Worm (Caenorhabditis elegans) whole organism, mixed stage, embryonic: ENCODE results near the gene C03E10.3.

ENCODE experiments used
- ces-1 ChIP-seq: fragments of 150-350 bp; optimal IDR thresholded peaks from 2 replicates; lab custom pipeline; 2014; ENCODE audit warnings: missing biosample characterization, missing genetic modification reagents, missing genetic modification characterization
- flh-1 ChIP-seq: fragments of 200-800 bp; sonication (Bioruptor generic); optimal IDR thresholded peaks from 2 replicates; lab custom pipeline; 2018; ENCODE audit warnings: mild to moderate bottlenecking, missing genetic modification characterization, moderate library complexity, missing compliant biosample characterization
- lin-13 ChIP-seq: fragments of 150-350 bp; optimal IDR thresholded peaks from 2 replicates; lab custom pipeline; 2014; ENCODE audit warnings: missing biosample characterization, missing genetic modification characterization
- lsy-2 ChIP-seq: fragments of 150-350 bp; optimal IDR thresholded peaks from 2 replicates; lab custom pipeline; 2014; ENCODE audit warnings: missing biosample characterization, missing genetic modification characterization
- mep-1 ChIP-seq: fragments of 150-350 bp; optimal IDR thresholded peaks from 2 replicates; lab custom pipeline; 2017; ENCODE audit warnings: missing biosample characterization, missing genetic modification reagents, missing genetic modification characterization, inconsistent platforms
- nhr-12 ChIP-seq: fragments of 150-350 bp; optimal IDR thresholded peaks from 2 replicates; lab custom pipeline; 2014; ENCODE audit warnings: missing biosample characterization, missing genetic modification characterization
- nhr-76 ChIP-seq: sonication (generic microtip); optimal IDR thresholded peaks from 2 replicates; lab custom pipeline; 2017; ENCODE audit warnings: missing biosample characterization, missing genetic modification characterization
- snpc-4 ChIP-seq: fragments of 150-350 bp; optimal IDR thresholded peaks from 2 replicates; lab custom pipeline; 2014; ENCODE audit warnings: missing biosample characterization, missing genetic modification characterization
- tbx-8 ChIP-seq: fragments of 200-800 bp; sonication (Bioruptor generic); optimal IDR thresholded peaks from 2 replicates; lab custom pipeline; 2018; ENCODE audit warnings: mild to moderate bottlenecking, missing genetic modification characterization, moderate library complexity, missing compliant biosample characterization
- unc-39 ChIP-seq: fragments of 150-350 bp; optimal IDR thresholded peaks from 2 replicates; lab custom pipeline; 2014; ENCODE audit warnings: missing biosample characterization, missing genetic modification characterization
- ztf-11 ChIP-seq: fragments of 150-350 bp; optimal IDR thresholded peaks from 2 replicates; lab custom pipeline; 2014; ENCODE audit warnings: missing biosample characterization, missing genetic modification characterization

ce11 chrV:11272848-11273247 is 13.4 kb upstream of the C03E10.3 start, which contains the start of gene clec-223:
- TF ChIP-seq nhr-76 (tag; lab: Kevin White, UChicago) (no peak), nhr-12 (tag; lab: Kevin White, UChicago) (no peak), ces-1 (GFP tag; lab: Kevin White, UChicago) (no peak), mep-1 (tag; lab: Kevin White, UChicago) (no peak), lin-13 (tag; lab: Kevin White, UChicago) (no peak), ztf-11 (tag; lab: Kevin White, UChicago) (no peak), flh-1 (GFP tag; lab: Kevin White, UChicago) (no peak), unc-39 (tag; lab: Kevin White, UChicago) (no peak), tbx-8 (GFP tag; lab: Kevin White, UChicago) (no peak), snpc-4 (tag; lab: Kevin White, UChicago) (no peak), lsy-2 (tag; lab: Kevin White, UChicago) (no peak)
